Fruit fly (Drosophila melanogaster): ENCODE results near the gene Oatp26F.

Oatp26F gene

dm6 chr2L:6632307-6632706 lies at the start of gene Oatp26F:
Gene Oatp26F (minus strand): TSS chr2L:6632407.
- TF ChIP-seq Crg-1 (GFP tag; optimal IDR thresholded peaks at IDR 0.05) = no peak
- no peak for TF ChIP-seq CG14711 (tag; optimal IDR thresholded peaks at IDR 0.05)
- TF ChIP-seq CG33017 (tag; optimal IDR thresholded peaks at IDR 0.05) = no peak
- TF ChIP-seq cnc (optimal IDR thresholded peaks at IDR 0.05) = no peak
- TF ChIP-seq cic (GFP tag; optimal IDR thresholded peaks at IDR 0.05) = no peak
- TF ChIP-seq toe (GFP tag; optimal IDR thresholded peaks at IDR 0.05) = no peak
- TF ChIP-seq CG5204 (GFP tag; optimal IDR thresholded peaks at IDR 0.05) = no peak
- no peak for TF ChIP-seq CG7101 (tag; optimal IDR thresholded peaks at IDR 0.05)
- no peak for TF ChIP-seq CG12768 (GFP tag; optimal IDR thresholded peaks at IDR 0.05)
- no peak for TF ChIP-seq CG7045 (GFP tag; optimal IDR thresholded peaks at IDR 0.05)
- TF ChIP-seq bab1 (GFP tag; optimal IDR thresholded peaks at IDR 0.05) = no peak
- TF ChIP-seq Hr96 (GFP tag; optimal IDR thresholded peaks at IDR 0.05) = no peak
- TF ChIP-seq tj (GFP tag; optimal IDR thresholded peaks at IDR 0.05) = no peak
- TF ChIP-seq Clk (GFP tag; optimal IDR thresholded peaks at IDR 0.05) = no peak
- TF ChIP-seq CG11617 (GFP tag; optimal IDR thresholded peaks at IDR 0.05) = no peak
- no peak for TF ChIP-seq CG1620 (GFP tag; optimal IDR thresholded peaks at IDR 0.05)

DNA sequence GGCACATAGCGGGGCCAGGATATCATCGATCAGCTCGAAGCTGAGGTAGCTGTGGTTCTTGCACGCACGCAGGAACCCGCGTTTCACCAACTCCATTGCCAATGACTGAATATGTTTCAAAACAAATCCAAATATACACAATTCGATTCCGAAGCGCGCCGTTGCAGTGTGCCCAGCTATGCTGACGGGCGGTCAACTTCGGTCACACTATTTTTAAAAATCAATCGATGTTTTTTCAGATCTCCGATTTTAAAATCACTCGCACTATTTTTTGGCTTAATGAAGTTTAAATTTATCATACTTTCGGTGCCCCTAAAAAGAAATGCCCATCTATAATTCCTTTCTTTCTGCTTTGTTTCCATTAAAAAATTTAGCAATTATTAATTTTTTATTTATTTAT lies 45.2 kb upstream of the Oatp26F start, which contains the start of gene Nse1:
Gene Nse1, minus strand, starts transcription at position 173 of the 400 bp plus-strand sequence.
- TF ChIP-seq bab1 (GFP tag; optimal IDR thresholded peaks at IDR 0.05) (peak; percentile 1), CG7101 (tag; optimal IDR thresholded peaks at IDR 0.05) (no peak)

- TF ChIP-seq ovo (GFP tag; optimal IDR thresholded peaks at IDR 0.05) = peak; percentile 9
- no peak for TF ChIP-seq bab1 (GFP tag; optimal IDR thresholded peaks at IDR 0.05)
Measured at dm6 chr2L:6676535-6676934, 44.3 kb upstream of the Oatp26F start, which contains the start of gene cort. Gene cort (minus strand): TSS chr2L:6676635.

dm6 chr2L:6673211-6674012 lies 41.2 kb upstream of the Oatp26F start, which contains the start of gene Spn27A:
Gene Spn27A (minus strand): TSS chr2L:6673347.
- TF ChIP-seq cic (GFP tag; optimal IDR thresholded peaks at IDR 0.05) (peak; percentile 62), CG14711 (tag; optimal IDR thresholded peaks at IDR 0.05) (peak; percentile 61), toe (GFP tag; optimal IDR thresholded peaks at IDR 0.05) (no peak), cnc (optimal IDR thresholded peaks at IDR 0.05) (peak; percentile 29 to 75), Mnt (GFP tag; optimal IDR thresholded peaks at IDR 0.05) (peak; percentile 64), Crg-1 (GFP tag; optimal IDR thresholded peaks at IDR 0.05) (peak; percentile 64), Hr96 (GFP tag; optimal IDR thresholded peaks at IDR 0.05) (no peak), ovo (GFP tag; optimal IDR thresholded peaks at IDR 0.05) (peak; percentile 41), CG12768 (GFP tag; optimal IDR thresholded peaks at IDR 0.05) (peak; percentile 70), kay (GFP tag; ENCODE audit: borderline replicate concordance) (no peak), bab1 (GFP tag; optimal IDR thresholded peaks at IDR 0.05) (peak; percentile 39), CG7045 (GFP tag; optimal IDR thresholded peaks at IDR 0.05) (peak; percentile 79), CG5204 (GFP tag; optimal IDR thresholded peaks at IDR 0.05) (no peak), pad (GFP tag; optimal IDR thresholded peaks at IDR 0.05) (peak; percentile 97), CG11617 (GFP tag; optimal IDR thresholded peaks at IDR 0.05) (peak; percentile 72), CG33017 (tag; optimal IDR thresholded peaks at IDR 0.05) (peak; percentile 11), Clk (GFP tag; optimal IDR thresholded peaks at IDR 0.05) (peak; percentile 68), CG7101 (tag; optimal IDR thresholded peaks at IDR 0.05) (peak; percentile 64), CG1620 (GFP tag; optimal IDR thresholded peaks at IDR 0.05) (peak; percentile 66), tj (GFP tag; optimal IDR thresholded peaks at IDR 0.05) (peak; percentile 68)

dm6 chr2L:6671409-6671808 lies 39.2 kb upstream of the Oatp26F start:
- TF ChIP-seq Clk (GFP tag; optimal IDR thresholded peaks at IDR 0.05) (no peak), CG7045 (GFP tag; optimal IDR thresholded peaks at IDR 0.05) (no peak), CG14711 (tag; optimal IDR thresholded peaks at IDR 0.05) (no peak), cnc (optimal IDR thresholded peaks at IDR 0.05) (no peak), CG7101 (tag; optimal IDR thresholded peaks at IDR 0.05) (no peak), toe (GFP tag; optimal IDR thresholded peaks at IDR 0.05) (no peak), bab1 (GFP tag; optimal IDR thresholded peaks at IDR 0.05) (no peak), CG5204 (GFP tag; optimal IDR thresholded peaks at IDR 0.05) (no peak), pad (GFP tag; optimal IDR thresholded peaks at IDR 0.05) (no peak), CG1620 (GFP tag; optimal IDR thresholded peaks at IDR 0.05) (no peak), Hr96 (GFP tag; optimal IDR thresholded peaks at IDR 0.05) (no peak), ovo (GFP tag; optimal IDR thresholded peaks at IDR 0.05) (no peak), CG12768 (GFP tag; optimal IDR thresholded peaks at IDR 0.05) (no peak), tj (GFP tag; optimal IDR thresholded peaks at IDR 0.05) (no peak), cic (GFP tag; optimal IDR thresholded peaks at IDR 0.05) (no peak), CG33017 (tag; optimal IDR thresholded peaks at IDR 0.05) (no peak), CG11617 (GFP tag; optimal IDR thresholded peaks at IDR 0.05) (no peak), kay (GFP tag; ENCODE audit: borderline replicate concordance) (no peak), Crg-1 (GFP tag; optimal IDR thresholded peaks at IDR 0.05) (no peak)

- TF ChIP-seq CG14711 (tag; optimal IDR thresholded peaks at IDR 0.05) (peak; percentile 23), Mnt (GFP tag; optimal IDR thresholded peaks at IDR 0.05) (peak; percentile 59), CG1620 (GFP tag; optimal IDR thresholded peaks at IDR 0.05) (no peak), toe (GFP tag; optimal IDR thresholded peaks at IDR 0.05) (no peak), CG12768 (GFP tag; optimal IDR thresholded peaks at IDR 0.05) (peak; percentile 57), cic (GFP tag; optimal IDR thresholded peaks at IDR 0.05) (peak; percentile 72), CG7101 (tag; optimal IDR thresholded peaks at IDR 0.05) (peak; percentile 63), kay (GFP tag; ENCODE audit: borderline replicate concordance) (no peak), CG11617 (GFP tag; optimal IDR thresholded peaks at IDR 0.05) (peak; percentile 64), tj (GFP tag; optimal IDR thresholded peaks at IDR 0.05) (peak; percentile 84), CG7045 (GFP tag; optimal IDR thresholded peaks at IDR 0.05) (peak; percentile 6), CG33017 (tag; optimal IDR thresholded peaks at IDR 0.05) (peak; percentile 53), Clk (GFP tag; optimal IDR thresholded peaks at IDR 0.05) (no peak), Hr96 (GFP tag; optimal IDR thresholded peaks at IDR 0.05) (peak; percentile 25), bab1 (GFP tag; optimal IDR thresholded peaks at IDR 0.05) (peak; percentile 6), Crg-1 (GFP tag; optimal IDR thresholded peaks at IDR 0.05) (peak; percentile 16), CG5204 (GFP tag; optimal IDR thresholded peaks at IDR 0.05) (no peak), pad (GFP tag; optimal IDR thresholded peaks at IDR 0.05) (no peak), cnc (optimal IDR thresholded peaks at IDR 0.05) (no peak), ovo (GFP tag; optimal IDR thresholded peaks at IDR 0.05) (peak; percentile 41)
Measured at dm6 chr2L:6667719-6668325, 35.6 kb upstream of the Oatp26F start, which contains the start of gene Galt. Gene Galt (minus strand): TSS chr2L:6668033.

Data from whole organism, adult.